Worm (Caenorhabditis elegans): ENCODE measurements around the gene pccb-1.

ce11 chrX:3112946-3113427 is 23.6 kb downstream of the pccb-1 start, which contains the start of gene gpd-3:
- TF ChIP-seq lsy-2 (tag; optimal IDR thresholded peaks at IDR 0.05) (no peak), ces-1 (GFP tag; optimal IDR thresholded peaks at IDR 0.05) (no peak), R02D3.7 (tag; optimal IDR thresholded peaks at IDR 0.05) (no peak), nhr-11 (tag; optimal IDR thresholded peaks at IDR 0.05) (no peak), hlh-30 (tag; optimal IDR thresholded peaks at IDR 0.05; ENCODE audit: insufficient read depth) (no peak), zip-11 (GFP tag; IDR thresholded peaks at IDR 0.05) (no peak), ceh-20 (GFP tag; IDR thresholded peaks at IDR 0.05) (no peak)
